Worm (Caenorhabditis elegans): Measurements from ENCODE around the gene tag-18.

Gene tag-18

ce11 chrX:3733732-3734131 is at the start of gene tag-18:
Gene tag-18, minus strand, starts transcription at chrX:3734036.
- TF ChIP-seq nhr-77 (tag; optimal IDR thresholded peaks at IDR 0.05) (no peak), efl-1 (optimal IDR thresholded peaks at IDR 0.05) (no peak), efl-1 (GFP tag; optimal IDR thresholded peaks at IDR 0.05 in 1 of 2) (no peak), lin-13 (GFP tag; optimal IDR thresholded peaks at IDR 0.05) (no peak), sptf-1 (tag; optimal IDR thresholded peaks at IDR 0.05) (no peak), pag-3 (tag; optimal IDR thresholded peaks at IDR 0.05; ENCODE audit: borderline replicate concordance, insufficient read depth) (no peak), ets-5 (GFP tag; IDR thresholded peaks at IDR 0.05) (no peak), C16A3.4 (tag; optimal IDR thresholded peaks at IDR 0.05) (no peak), Y116A8C.19 (tag; optimal IDR thresholded peaks at IDR 0.05; ENCODE audit: borderline replicate concordance) (no peak), mab-9 (GFP tag; IDR thresholded peaks at IDR 0.05) (no peak), zip-4 (GFP tag; optimal IDR thresholded peaks at IDR 0.05) (no peak), nhr-20 (tag; optimal IDR thresholded peaks at IDR 0.05) (no peak), dpl-1 (GFP tag; optimal IDR thresholded peaks at IDR 0.05) (no peak), elt-3 (tag; optimal IDR thresholded peaks at IDR 0.05) (no peak), aha-1 (tag; optimal IDR thresholded peaks at IDR 0.05) (no peak), hpl-2 (GFP tag; optimal IDR thresholded peaks at IDR 0.05) (no peak), mep-1 (tag; optimal IDR thresholded peaks at IDR 0.05) (no peak)

- TF ChIP-seq fkh-10 (GFP tag; optimal IDR thresholded peaks at IDR 0.05) = no peak
- TF ChIP-seq lin-14 (GFP tag; optimal IDR thresholded peaks at IDR 0.05) = peak; percentile 3
Measured at ce11 chrX:3781040-3781439, 47.2 kb upstream of the tag-18 start, which contains the start of gene marg-1. Gene marg-1, minus strand, starts transcription at chrX:3781140.

ce11 chrX:3773233-3773632 is 39.4 kb upstream of the tag-18 start:
- TF ChIP-seq mef-2 (tag; optimal IDR thresholded peaks at IDR 0.05) (no peak), lin-14 (GFP tag; optimal IDR thresholded peaks at IDR 0.05) (peak; percentile 18), dpl-1 (GFP tag; optimal IDR thresholded peaks at IDR 0.05) (no peak), rnt-1 (tag; optimal IDR thresholded peaks at IDR 0.05) (no peak), nhr-28 (tag; optimal IDR thresholded peaks at IDR 0.05) (no peak), efl-1 (optimal IDR thresholded peaks at IDR 0.05) (no peak), efl-1 (GFP tag; optimal IDR thresholded peaks at IDR 0.05 in 1 of 2) (peak in 1 of 2 experiments; percentile 83), xbp-1 (tag; optimal IDR thresholded peaks at IDR 0.05) (no peak), blmp-1 (tag; optimal IDR thresholded peaks at IDR 0.05) (peak; percentile 95)

- TF ChIP-seq xbp-1 (tag; optimal IDR thresholded peaks at IDR 0.05) (peak; percentile 54), unc-130 (tag; optimal IDR thresholded peaks at IDR 0.05) (peak; percentile 7), lin-15B (tag; optimal IDR thresholded peaks at IDR 0.05) (no peak), unc-62 (GFP tag; optimal IDR thresholded peaks at IDR 0.05) (no peak), ztf-11 (tag; optimal IDR thresholded peaks at IDR 0.05) (no peak), nhr-71 (tag; optimal IDR thresholded peaks at IDR 0.05) (peak; percentile 57), ets-5 (GFP tag; IDR thresholded peaks at IDR 0.05) (no peak), sox-4 (tag; optimal IDR thresholded peaks at IDR 0.05) (no peak), ceh-8 (GFP tag; optimal IDR thresholded peaks at IDR 0.05) (no peak), lir-3 (tag; optimal IDR thresholded peaks at IDR 0.05; ENCODE audit: poor library complexity) (no peak), hpl-2 (GFP tag; optimal IDR thresholded peaks at IDR 0.05) (no peak), nhr-84 (tag; optimal IDR thresholded peaks at IDR 0.05) (no peak), nhr-90 (tag; optimal IDR thresholded peaks at IDR 0.05; ENCODE audit: poor library complexity) (peak; percentile 7), jun-1 (tag; optimal IDR thresholded peaks at IDR 0.05) (no peak), dpl-1 (GFP tag; optimal IDR thresholded peaks at IDR 0.05) (peak in 1 of 3 experiments; percentile 5), unc-98 (GFP tag; IDR thresholded peaks at IDR 0.05) (no peak), nhr-12 (tag; optimal IDR thresholded peaks at IDR 0.05) (no peak), blmp-1 (tag; optimal IDR thresholded peaks at IDR 0.05) (peak; percentile 52), efl-3 (GFP tag; optimal IDR thresholded peaks at IDR 0.05) (no peak), elt-3 (tag; optimal IDR thresholded peaks at IDR 0.05) (no peak), lin-13 (GFP tag; optimal IDR thresholded peaks at IDR 0.05) (no peak), hlh-4 (tag; optimal IDR thresholded peaks at IDR 0.05) (no peak), ceh-88 (GFP tag; IDR thresholded peaks at IDR 0.05) (no peak), efl-1 (optimal IDR thresholded peaks at IDR 0.05) (peak in 1 of 2 experiments; percentile 6), efl-1 (GFP tag; optimal IDR thresholded peaks at IDR 0.05 in 1 of 2) (peak in 1 of 2 experiments; percentile 61), mep-1 (tag; optimal IDR thresholded peaks at IDR 0.05) (peak; percentile 69), C04F5.9 (tag; optimal IDR thresholded peaks at IDR 0.05) (no peak), ces-1 (GFP tag; optimal IDR thresholded peaks at IDR 0.05) (no peak), grh-1 (GFP tag; IDR thresholded peaks at IDR 0.05) (no peak), sptf-1 (tag; optimal IDR thresholded peaks at IDR 0.05) (no peak), fkh-10 (GFP tag; optimal IDR thresholded peaks at IDR 0.05) (no peak), unc-86 (tag; optimal IDR thresholded peaks at IDR 0.05) (no peak), egl-13 (tag; optimal IDR thresholded peaks at IDR 0.05) (no peak)
Measured at ce11 chrX:3772405-3772804, 38.6 kb upstream of the tag-18 start, which contains the start of gene F47B7.2. Gene F47B7.2, plus strand, starts transcription at chrX:3772762.

Data from whole organism, L1 larva.